Worm (Caenorhabditis elegans): Measurements from ENCODE around the gene B0244.9.

B0244.9 gene

DNA sequence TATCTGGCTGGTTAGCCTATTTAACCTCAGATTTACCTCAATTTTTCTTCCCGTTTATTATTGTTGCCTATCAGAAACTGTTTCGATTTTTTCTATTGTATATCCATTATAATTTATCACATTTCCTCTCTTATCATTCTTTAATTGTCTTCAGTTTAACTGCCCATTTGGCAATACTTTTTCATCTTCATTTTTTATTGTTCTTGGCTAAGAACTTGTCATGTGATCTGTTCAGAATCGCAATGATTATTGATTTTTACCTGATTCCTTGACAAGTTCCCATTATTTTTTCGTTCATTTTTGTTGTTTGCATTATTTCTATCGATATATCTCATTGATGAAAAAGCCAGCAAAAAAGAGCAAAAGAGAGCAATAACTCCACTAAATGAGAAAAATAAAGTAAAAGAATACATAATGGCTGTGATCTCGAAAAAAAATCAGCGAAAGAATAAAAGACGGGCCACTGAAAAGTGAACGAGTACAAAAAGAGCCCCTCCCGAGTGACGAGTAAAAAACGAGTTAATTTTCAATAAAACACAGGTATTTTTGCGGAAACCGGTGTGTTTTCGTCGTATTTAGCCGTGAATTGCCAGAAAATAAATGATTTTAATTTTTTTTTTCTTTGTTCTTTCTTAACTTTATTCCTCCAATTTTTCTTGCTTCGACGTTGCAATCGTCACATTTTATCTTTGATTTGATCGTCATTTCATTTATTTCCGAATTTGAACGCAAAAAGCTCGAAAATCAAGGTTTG is 16.4 kb downstream of the B0244.9 start, which contains the start of gene arf-1 (continued):
- TF ChIP-seq set-16 (GFP tag; IDR thresholded peaks at IDR 0.05) (no peak), nhr-10 (tag; optimal IDR thresholded peaks at IDR 0.05) (no peak), zfp-2 (tag; optimal IDR thresholded peaks at IDR 0.05) (no peak)

ce11 chrIII:5711881-5712643 is 18.8 kb downstream of the B0244.9 start:
- TF ChIP-seq daf-12 (tag; optimal IDR thresholded peaks at IDR 0.05) (no peak), unc-62 (GFP tag; optimal IDR thresholded peaks at IDR 0.05 in 1 of 2) (peak in 1 of 2 experiments; percentile 32), unc-62 (tag; optimal IDR thresholded peaks at IDR 0.05) (no peak), set-16 (GFP tag; IDR thresholded peaks at IDR 0.05) (peak; percentile 65), dmd-8 (GFP tag; IDR thresholded peaks at IDR 0.05) (no peak), zip-11 (GFP tag; IDR thresholded peaks at IDR 0.05) (no peak), aha-1 (tag) (peak; percentile 93), saeg-2 (GFP tag; IDR thresholded peaks at IDR 0.05) (no peak), D1046.2 (GFP tag; IDR thresholded peaks at IDR 0.05) (0 out of 2 replicates have a peak, but pooled peaks have one; percentile 25)

ce11 chrIII:5711242-5711641 is 19.6 kb downstream of the B0244.9 start, which contains the start of gene rbm-26:
Gene rbm-26, plus strand, starts transcription at chrIII:5711542.
- no peak for TF ChIP-seq daf-16 (GFP tag; optimal IDR thresholded peaks at IDR 0.05)
- peak; percentile 6 for TF ChIP-seq daf-16 (tag; optimal IDR thresholded peaks at IDR 0.05)
- TF ChIP-seq ceh-62 (tag; optimal IDR thresholded peaks at IDR 0.05): no peak

ce11 chrIII:5710676-5711075 is 20.2 kb downstream of the B0244.9 start:
- no peak for TF ChIP-seq zip-11 (GFP tag; IDR thresholded peaks at IDR 0.05)
- TF ChIP-seq nhr-28 (tag; optimal IDR thresholded peaks at IDR 0.05): peak; percentile 86
- TF ChIP-seq dpl-1 (GFP tag; optimal IDR thresholded peaks at IDR 0.05): no peak
- TF ChIP-seq mes-2 (tag; optimal IDR thresholded peaks at IDR 0.05; ENCODE audit: poor library complexity, severe bottlenecking): peak; percentile 41
- TF ChIP-seq nhr-102 (tag; optimal IDR thresholded peaks at IDR 0.05): no peak
- no peak for TF ChIP-seq nhr-111 (GFP tag; optimal IDR thresholded peaks at IDR 0.05)
- no peak for TF ChIP-seq snpc-4 (tag; optimal IDR thresholded peaks at IDR 0.05)
- peak; percentile 53 for TF ChIP-seq mep-1 (tag; optimal IDR thresholded peaks at IDR 0.05)
- TF ChIP-seq aha-1 (tag): peak; percentile 83
- peak; percentile 45 for TF ChIP-seq spr-1 (tag; optimal IDR thresholded peaks at IDR 0.05)
- no peak for TF ChIP-seq ceh-28 (tag; optimal IDR thresholded peaks at IDR 0.05)
- no peak for TF ChIP-seq nhr-10 (tag; optimal IDR thresholded peaks at IDR 0.05)
- peak; percentile 41 for TF ChIP-seq dve-1 (tag; optimal IDR thresholded peaks at IDR 0.05; ENCODE audit: insufficient read depth)
- TF ChIP-seq lsy-2 (tag; optimal IDR thresholded peaks at IDR 0.05): peak; percentile 59 to 81
- TF ChIP-seq hlh-30 (tag; optimal IDR thresholded peaks at IDR 0.05; ENCODE audit: insufficient read depth): peak; percentile 44
- peak in 1 of 2 experiments; percentile 80 for TF ChIP-seq mdl-1 (tag; optimal IDR thresholded peaks at IDR 0.05)
- peak in 1 of 2 experiments; percentile 76 for TF ChIP-seq unc-62 (GFP tag; optimal IDR thresholded peaks at IDR 0.05 in 1 of 2)
- TF ChIP-seq unc-62 (tag; optimal IDR thresholded peaks at IDR 0.05): no peak
- TF ChIP-seq zag-1 (tag; optimal IDR thresholded peaks at IDR 0.05): no peak
- TF ChIP-seq nhr-48 (tag; optimal IDR thresholded peaks at IDR 0.05): peak; percentile 64
- TF ChIP-seq ama-1 (optimal IDR thresholded peaks at IDR 0.05): peak; percentile 51
- peak; percentile 30; the same call in 1 of the 2 replicates for TF ChIP-seq dmd-6 (GFP tag; IDR thresholded peaks at IDR 0.05)
- no peak for TF ChIP-seq R02D3.7 (tag; optimal IDR thresholded peaks at IDR 0.05)
- TF ChIP-seq rbr-2 (tag; optimal IDR thresholded peaks at IDR 0.05): peak; percentile 22
- 0 out of 2 replicates have a peak, but pooled peaks have one; percentile 37 for TF ChIP-seq hmg-1.1 (GFP tag; IDR thresholded peaks at IDR 0.05)
- 0 out of 2 replicates have a peak, but pooled peaks have one; percentile 37 for TF ChIP-seq ceh-20 (GFP tag; IDR thresholded peaks at IDR 0.05)
- peak; percentile 86 for TF ChIP-seq hlh-11 (tag; optimal IDR thresholded peaks at IDR 0.05)
- no peak for TF ChIP-seq nhr-77 (tag; optimal IDR thresholded peaks at IDR 0.05)
- no peak for TF ChIP-seq daf-19 (GFP tag; conservative IDR thresholded peaks at IDR 0.05)
- TF ChIP-seq daf-12 (tag; optimal IDR thresholded peaks at IDR 0.05): no peak
- peak; percentile 4 for TF ChIP-seq pqm-1 (tag; optimal IDR thresholded peaks at IDR 0.05)
- TF ChIP-seq ces-1 (GFP tag; optimal IDR thresholded peaks at IDR 0.05): no peak
- TF ChIP-seq nhr-25 (tag; optimal IDR thresholded peaks at IDR 0.05; ENCODE audit: borderline replicate concordance, insufficient read depth): no peak
- TF ChIP-seq nhr-41 (GFP tag; IDR thresholded peaks at IDR 0.05): 0 out of 2 replicates have a peak, but pooled peaks have one; percentile 26

Data from whole organism, L4 larva.